Worm (Caenorhabditis elegans) whole organism, young adult: ENCODE measurements around the gene gst-8.

Experiments used
- D2030.7 ChIP-seq: fragments of 200-800 bp; sonication (Bioruptor generic); IDR thresholded peaks from 2 replicates; pipeline ENCODE4 v1.3.6; 2022; ENCODE audit warnings: missing genetic modification reagents, missing genetic modification characterization, missing compliant biosample characterization
- F23B12.7 ChIP-seq: sonication (generic microtip); optimal IDR thresholded peaks from 2 replicates; lab custom pipeline; 2017; ENCODE audit warnings: missing genetic modification characterization, mild to moderate bottlenecking, missing compliant biosample characterization, antibody characterized with exemption, moderate library complexity; ENCODE audit not compliant: insufficient read depth
- F33H1.4 ChIP-seq: fragments of 200-800 bp; sonication (Bioruptor generic); IDR thresholded peaks from 2 replicates; pipeline ENCODE4 v1.3.6; 2022; ENCODE audit warnings: missing genetic modification reagents, missing genetic modification characterization, missing compliant biosample characterization
- F52B5.7 ChIP-seq: sonication (generic microtip); optimal IDR thresholded peaks from 2 replicates; lab custom pipeline; 2016; ENCODE audit warnings: mild to moderate bottlenecking, missing genetic modification characterization, missing compliant biosample characterization
- F57A8.1 ChIP-seq: fragments of 200-800 bp; sonication (Bioruptor generic); optimal IDR thresholded peaks from 2 replicates; lab custom pipeline; 2018; ENCODE audit warnings: mild to moderate bottlenecking, missing genetic modification characterization, moderate library complexity, missing compliant biosample characterization
- K11D2.4 ChIP-seq: fragments of 200-800 bp; sonication (Bioruptor generic); IDR thresholded peaks from 2 replicates; pipeline ENCODE4 v1.3.6; 2022; ENCODE audit warnings: missing genetic modification reagents, missing genetic modification characterization, missing compliant biosample characterization
- K12H6.12 ChIP-seq: fragments of 200-800 bp; sonication (Bioruptor generic); optimal IDR thresholded peaks from 2 replicates; lab custom pipeline; 2018; ENCODE audit warnings: mild to moderate bottlenecking, missing genetic modification characterization, missing compliant biosample characterization
- T07F8.4 ChIP-seq: sonication (generic microtip); optimal IDR thresholded peaks from 2 replicates; lab custom pipeline; 2016; ENCODE audit warnings: mild to moderate bottlenecking, missing genetic modification characterization, moderate library complexity, missing compliant biosample characterization
- Y67H2A.10 ChIP-seq: fragments of 200-800 bp; sonication (Bioruptor generic); conservative IDR thresholded peaks from 2 replicates; pipeline ENCODE4 v1.3.6; 2022; ENCODE audit warnings: missing genetic modification reagents, missing genetic modification characterization, missing compliant biosample characterization
- ZK185.1 ChIP-seq: sonication (generic microtip); optimal IDR thresholded peaks from 2 replicates; lab custom pipeline; 2016; ENCODE audit warnings: mild to moderate bottlenecking, missing genetic modification characterization, missing compliant biosample characterization; ENCODE audit not compliant: poor library complexity, severe bottlenecking
- akir-1 ChIP-seq: fragments of 200-800 bp; sonication (Bioruptor generic); optimal IDR thresholded peaks from 2 replicates; lab custom pipeline; 2018; ENCODE audit warnings: mild to moderate bottlenecking, missing genetic modification characterization, moderate library complexity, missing compliant biosample characterization
- attf-3 ChIP-seq: fragments of 200-800 bp; sonication (Bioruptor generic); conservative IDR thresholded peaks from 2 replicates; pipeline ENCODE4 v1.3.6; 2022; ENCODE audit warnings: missing genetic modification reagents, missing genetic modification characterization, missing compliant biosample characterization
- ceh-27 ChIP-seq: fragments of 200-800 bp; sonication (Bioruptor generic); optimal IDR thresholded peaks from 2 replicates; lab custom pipeline; 2018; ENCODE audit warnings: mild to moderate bottlenecking, missing genetic modification characterization, moderate library complexity, missing compliant biosample characterization
- ceh-58 ChIP-seq: fragments of 200-800 bp; sonication (Bioruptor generic); IDR thresholded peaks from 2 replicates; pipeline ENCODE4 v1.3.6; 2022; ENCODE audit warnings: missing genetic modification characterization, missing compliant biosample characterization
- ceh-91 ChIP-seq: fragments of 200-800 bp; sonication (Bioruptor generic); IDR thresholded peaks from 2 replicates; pipeline ENCODE4 v1.3.6; 2022; ENCODE audit warnings: missing genetic modification reagents, missing genetic modification characterization, missing compliant biosample characterization
- dox-1 ChIP-seq: fragments of 200-800 bp; sonication (Bioruptor generic); IDR thresholded peaks from 2 replicates; pipeline ENCODE4 v1.3.6; 2022; ENCODE audit warnings: missing genetic modification reagents, missing genetic modification characterization, missing compliant biosample characterization
- dpl-1 ChIP-seq: fragments of 150-350 bp; optimal IDR thresholded peaks from 2 replicates; lab custom pipeline; 2014; ENCODE audit warnings: missing biosample characterization, missing genetic modification reagents, missing genetic modification characterization
- ets-4 ChIP-seq: fragments of 200-800 bp; sonication (Bioruptor generic); optimal IDR thresholded peaks from 2 replicates; lab custom pipeline; 2018; ENCODE audit warnings: mild to moderate bottlenecking, missing genetic modification characterization, missing compliant biosample characterization
- him-1 ChIP-seq: sonication (generic microtip); optimal IDR thresholded peaks from 2 replicates; lab custom pipeline; 2016; ENCODE audit warnings: missing genotype, missing genetic modification reagents, missing genetic modification characterization, missing compliant biosample characterization
- hlh-26 ChIP-seq: fragments of 200-800 bp; sonication (Bioruptor generic); conservative IDR thresholded peaks from 2 replicates; pipeline ENCODE4 v1.3.6; 2022; ENCODE audit warnings: missing genetic modification reagents, missing genetic modification characterization, missing compliant biosample characterization
- hmg-1.2 ChIP-seq: fragments of 200-800 bp; sonication (Bioruptor generic); IDR thresholded peaks from 2 replicates; pipeline ENCODE4 v1.3.6; 2022; ENCODE audit warnings: missing genetic modification reagents, missing genetic modification characterization, missing compliant biosample characterization
- hmg-20 ChIP-seq: fragments of 200-800 bp; sonication (Bioruptor generic); IDR thresholded peaks from 2 replicates; pipeline ENCODE4 v1.3.6; 2022; ENCODE audit warnings: missing genetic modification reagents, missing genetic modification characterization, missing compliant biosample characterization
- hrde-1 ChIP-seq: sonication (generic microtip); optimal IDR thresholded peaks from 2 replicates; lab custom pipeline; 2016; ENCODE audit warnings: missing genetic modification characterization, mild to moderate bottlenecking, missing compliant biosample characterization, moderate library complexity, missing genotype, missing genetic modification reagents, borderline replicate concordance
- lin-26 ChIP-seq: fragments of 200-800 bp; sonication (Bioruptor generic); IDR thresholded peaks from 2 replicates; pipeline ENCODE4 v1.3.6; 2022; ENCODE audit warnings: missing genetic modification reagents, missing genetic modification characterization, missing compliant biosample characterization
- lin-40 ChIP-seq: sonication (generic microtip); optimal IDR thresholded peaks from 2 replicates; lab custom pipeline; 2016; ENCODE audit warnings: missing genetic modification characterization, mild to moderate bottlenecking, missing compliant biosample characterization, missing genotype, missing genetic modification reagents
- lin-54 ChIP-seq: fragments of 200-800 bp; sonication (Bioruptor generic); optimal IDR thresholded peaks from 2 replicates; lab custom pipeline; 2018; ENCODE audit warnings: mild to moderate bottlenecking, missing genetic modification characterization, missing compliant biosample characterization
- lsl-1 ChIP-seq: fragments of 200-800 bp; sonication (Bioruptor generic); optimal IDR thresholded peaks from 2 replicates; lab custom pipeline; 2018; ENCODE audit warnings: mild to moderate bottlenecking, missing genetic modification characterization, moderate library complexity, missing compliant biosample characterization
- mel-28 ChIP-seq: sonication (generic microtip); optimal IDR thresholded peaks from 2 replicates; lab custom pipeline; 2016; ENCODE audit warnings: borderline replicate concordance, mild to moderate bottlenecking, missing genetic modification characterization, missing compliant biosample characterization
- mes-4 ChIP-seq: sonication (generic microtip); optimal IDR thresholded peaks from 2 replicates; lab custom pipeline; 2016; ENCODE audit warnings: missing genotype, missing genetic modification characterization, missing compliant biosample characterization
- nfya-2 ChIP-seq: fragments of 200-800 bp; sonication (Bioruptor generic); IDR thresholded peaks from 2 replicates; pipeline ENCODE4 v1.3.6; 2022; ENCODE audit warnings: missing genetic modification reagents, missing genetic modification characterization, missing compliant biosample characterization
- nfyb-1 ChIP-seq: fragments of 200-800 bp; sonication (Bioruptor generic); IDR thresholded peaks from 2 replicates; pipeline ENCODE4 v1.3.6; 2022; ENCODE audit warnings: missing genetic modification reagents, missing genetic modification characterization, missing compliant biosample characterization
- nhr-120 ChIP-seq: fragments of 200-800 bp; sonication (Bioruptor generic); IDR thresholded peaks from 2 replicates; pipeline ENCODE4 v1.3.6; 2022; ENCODE audit warnings: missing genetic modification characterization, missing compliant biosample characterization
- nhr-80 ChIP-seq: sonication (generic microtip); optimal IDR thresholded peaks from 2 replicates; lab custom pipeline; 2016; ENCODE audit warnings: missing genetic modification characterization, missing compliant biosample characterization
- rcor-1 ChIP-seq: fragments of 200-800 bp; sonication (Bioruptor generic); IDR thresholded peaks from 2 replicates; pipeline ENCODE4 v1.3.6; 2022; ENCODE audit warnings: missing genetic modification reagents, missing genetic modification characterization, missing compliant biosample characterization
- rec-8 ChIP-seq, 2 experiments: sonication (generic microtip); optimal IDR thresholded peaks; 2 replicates each; lab custom pipeline; 2016; ENCODE audit warnings: mild to moderate bottlenecking in 2 of 2, missing genetic modification characterization in 2 of 2, missing genetic modification reagents in 2 of 2, missing genotype in 2 of 2, missing biosample characterization in 1 of 2, missing compliant biosample characterization in 1 of 2, moderate library complexity in 1 of 2
- snpc-1.3 ChIP-seq: sonication (generic microtip); optimal IDR thresholded peaks from 2 replicates; lab custom pipeline; 2017; ENCODE audit warnings: missing genetic modification characterization, mild to moderate bottlenecking, missing compliant biosample characterization, antibody characterized with exemption, moderate library complexity, missing genotype, missing genetic modification reagents; ENCODE audit not compliant: insufficient read depth
- snpc-4 ChIP-seq, 5 experiments: fragments of 150-350 bp in 1 of 5; sonication (generic microtip) in 4 of 5; optimal IDR thresholded peaks; 2 replicates each; lab custom pipeline; 2014 to 2018; ENCODE audit warnings: missing genetic modification characterization in 5 of 5, missing biosample characterization in 3 of 5, antibody characterized with exemption in 2 of 5, mild to moderate bottlenecking in 2 of 5, missing compliant biosample characterization in 2 of 5, missing genotype in 2 of 5, moderate library complexity in 2 of 5, missing genetic modification reagents in 1 of 5
- sptf-2 ChIP-seq: fragments of 200-800 bp; sonication (Bioruptor generic); optimal IDR thresholded peaks from 2 replicates; lab custom pipeline; 2018; ENCODE audit warnings: mild to moderate bottlenecking, missing genetic modification characterization, missing compliant biosample characterization
- tbp1 ChIP-seq: fragments of 200-800 bp; sonication (Bioruptor generic); optimal IDR thresholded peaks from 2 replicates; lab custom pipeline; 2018; ENCODE audit warnings: mild to moderate bottlenecking, missing genetic modification characterization, missing compliant biosample characterization
- tbx-9 ChIP-seq: sonication (generic microtip); optimal IDR thresholded peaks from 2 replicates; lab custom pipeline; 2016; ENCODE audit warnings: borderline replicate concordance, missing genetic modification characterization, inconsistent platforms, missing compliant biosample characterization
- tlf-1 ChIP-seq: fragments of 200-800 bp; sonication (Bioruptor generic); optimal IDR thresholded peaks from 2 replicates; lab custom pipeline; 2018; ENCODE audit warnings: mild to moderate bottlenecking, missing genetic modification characterization, missing compliant biosample characterization
- xnd-1 ChIP-seq: sonication (generic microtip); optimal IDR thresholded peaks from 2 replicates; lab custom pipeline; 2016; ENCODE audit warnings: missing genotype, missing genetic modification reagents, missing genetic modification characterization, missing compliant biosample characterization
- zfh-2 ChIP-seq: fragments of 200-800 bp; sonication (Bioruptor generic); conservative IDR thresholded peaks from 2 replicates; pipeline ENCODE4 v1.3.6; 2022; ENCODE audit warnings: missing genetic modification reagents, missing genetic modification characterization, missing compliant biosample characterization
- zim-3 ChIP-seq: sonication (generic microtip); optimal IDR thresholded peaks from 2 replicates; lab custom pipeline; 2017; ENCODE audit warnings: mild to moderate bottlenecking, missing genetic modification characterization, moderate library complexity, missing compliant biosample characterization
- ztf-22 ChIP-seq: fragments of 200-800 bp; sonication (Bioruptor generic); optimal IDR thresholded peaks from 2 replicates; lab custom pipeline; 2018; ENCODE audit warnings: mild to moderate bottlenecking, missing genetic modification characterization, moderate library complexity, missing compliant biosample characterization
- ztf-28 ChIP-seq: fragments of 200-800 bp; sonication (Bioruptor generic); IDR thresholded peaks from 2 replicates; pipeline ENCODE4 v1.3.6; 2022; ENCODE audit warnings: missing genetic modification reagents, missing genetic modification characterization, missing compliant biosample characterization

gst-8 gene

ce11 chrII:4891012-4891775 lies 7.7 kb downstream of the gst-8 start, which contains the start of gene gst-9 (continued):
- TF ChIP-seq lsl-1 (GFP tag; lab: Kevin White, UChicago) (peak; percentile 5), dox-1 (GFP tag; lab: Robert Waterston, UW) (peak; percentile 55), ceh-58 (GFP tag; lab: Robert Waterston, UW) (no peak), ZK185.1 (tag; lab: Kevin White, UChicago) (peak; percentile 0), hrde-1 (no peak), lin-54 (peak; percentile 53), ceh-27 (GFP tag; lab: Kevin White, UChicago) (no peak), ztf-22 (GFP tag; lab: Kevin White, UChicago) (peak; percentile 62), snpc-1.3 (tag; lab: Kevin White, UChicago) (no peak), ztf-28 (GFP tag; lab: Robert Waterston, UW) (no peak), D2030.7 (GFP tag; lab: Robert Waterston, UW) (no peak), attf-3 (GFP tag; lab: Robert Waterston, UW) (no peak), tlf-1 (GFP tag; lab: Kevin White, UChicago) (peak; percentile 80), hmg-1.2 (GFP tag; lab: Robert Waterston, UW) (peak; percentile 36), mes-4 (tag; lab: Kevin White, UChicago) (no peak), sptf-2 (GFP tag; lab: Kevin White, UChicago) (no peak), ceh-91 (GFP tag; lab: Robert Waterston, UW) (no peak), akir-1 (GFP tag; lab: Kevin White, UChicago) (no peak), F57A8.1 (no peak), nhr-120 (GFP tag; lab: Robert Waterston, UW) (no peak), Y67H2A.10 (no peak), ets-4 (GFP tag; lab: Kevin White, UChicago) (no peak), nfyb-1 (GFP tag; lab: Robert Waterston, UW) (no peak), F23B12.7 (no peak), zfh-2 (GFP tag; lab: Robert Waterston, UW) (no peak), T07F8.4 (tag; lab: Kevin White, UChicago) (no peak), nfya-2 (GFP tag; lab: Robert Waterston, UW) (no peak), tbx-9 (tag; lab: Kevin White, UChicago) (no peak), tbp1 (peak; percentile 52), hlh-26 (no peak), rcor-1 (GFP tag; lab: Robert Waterston, UW) (no peak), lin-40 (tag; lab: Kevin White, UChicago) (peak; percentile 44), F33H1.4 (GFP tag; lab: Robert Waterston, UW) (no peak), xnd-1 (tag; lab: Kevin White, UChicago) (no peak), lin-26 (GFP tag; lab: Robert Waterston, UW) (0 out of 2 replicates have a peak, but pooled peaks have one; percentile 50), K11D2.4 (peak; percentile 68; the same call in 1 of the 2 replicates), rec-8 (tag; optimal IDR thresholded peaks at IDR 0.05; lab: Kevin White, UChicago) (no peak), nhr-80 (tag; lab: Kevin White, UChicago) (peak; percentile 40), hmg-20 (GFP tag; lab: Robert Waterston, UW) (no peak), dpl-1 (GFP tag; lab: Kevin White, UChicago) (no peak), him-1 (tag; lab: Kevin White, UChicago) (no peak), mel-28 (tag; lab: Kevin White, UChicago) (no peak), F52B5.7 (tag; lab: Kevin White, UChicago) (peak; percentile 51), snpc-4 (GFP tag; optimal IDR thresholded peaks at IDR 0.05; lab: Kevin White, UChicago) (no peak), snpc-4 (tag; optimal IDR thresholded peaks at IDR 0.05; lab: Kevin White, UChicago) (peak in 2 of 4 experiments; percentile 4 to 16), zim-3 (tag; lab: Kevin White, UChicago) (peak; percentile 11), K12H6.12 (tag; lab: Kevin White, UChicago) (no peak)
